Worm (Caenorhabditis elegans) whole organism, L4/young adult: Measurements from ENCODE around the gene C23H3.5.

ENCODE experiments used
- W03F9.2 ChIP-seq: fragments of 150-350 bp; optimal IDR thresholded peaks from 2 replicates; lab custom pipeline; 2014; ENCODE audit warnings: missing biosample characterization, missing genetic modification characterization
- dao-5 ChIP-seq: sonication (generic microtip); optimal IDR thresholded peaks from 2 replicates; lab custom pipeline; 2016; ENCODE audit warnings: missing genotype, missing genetic modification characterization, moderate library complexity, missing compliant biosample characterization
- him-1 ChIP-seq: sonication (generic microtip); optimal IDR thresholded peaks from 2 replicates; lab custom pipeline; 2016; ENCODE audit warnings: missing genotype, missing genetic modification reagents, missing genetic modification characterization, missing compliant biosample characterization

ce11 chrII:21953-22352, 25.4 kb upstream of the C23H3.5 start:
- TF ChIP-seq W03F9.2 (tag; lab: Kevin White, UChicago) (no peak), dao-5 (tag; lab: Kevin White, UChicago) (no peak), him-1 (tag; lab: Kevin White, UChicago) (no peak)
